Fruit fly (Drosophila melanogaster): ENCODE measurements around the gene Pi3K92E.

dm6 chr3R:20669040-20669621, 34.6 kb upstream of the Pi3K92E start, which contains the start of gene Cpr92F:
- TF ChIP-seq CG4496 (GFP tag; IDR thresholded peaks at IDR 0.05) (no peak; the same call in 2 of the 3 replicates), D1 (tag; optimal IDR thresholded peaks at IDR 0.05) (no peak), Pif1A (GFP tag; optimal IDR thresholded peaks at IDR 0.05) (no peak), CG34367 (tag; optimal IDR thresholded peaks at IDR 0.05) (no peak), CG14655 (GFP tag; optimal IDR thresholded peaks at IDR 0.05) (no peak), gl (tag; optimal IDR thresholded peaks at IDR 0.05) (no peak), EcR (GFP tag; optimal IDR thresholded peaks at IDR 0.05) (no peak), Snoo (tag; optimal IDR thresholded peaks at IDR 0.05) (no peak), rn (GFP tag; IDR thresholded peaks at IDR 0.05) (no peak)
